Worm (Caenorhabditis elegans) whole organism, L2 larva: ENCODE results near the gene C30H6.9.

Source experiments
- C34F6.9 ChIP-seq: fragments of 150-350 bp; optimal IDR thresholded peaks from 2 replicates; lab custom pipeline; 2014; ENCODE audit warnings: missing biosample characterization, missing genetic modification characterization
- R02D3.7 ChIP-seq: fragments of 150-350 bp; optimal IDR thresholded peaks from 2 replicates; lab custom pipeline; 2014; ENCODE audit warnings: missing biosample characterization, missing genetic modification characterization
- Y55F3AM.14 ChIP-seq: fragments of 200-800 bp; sonication (Bioruptor generic); optimal IDR thresholded peaks from 2 replicates; lab custom pipeline; 2018; ENCODE audit warnings: mild to moderate bottlenecking, missing genetic modification characterization, missing compliant biosample characterization
- ZK546.5 ChIP-seq: sonication (generic microtip); optimal IDR thresholded peaks from 2 replicates; lab custom pipeline; 2017; ENCODE audit warnings: missing biosample characterization, missing genetic modification characterization
- aly-2 ChIP-seq: fragments of 150-350 bp; optimal IDR thresholded peaks from 2 replicates; lab custom pipeline; 2014; ENCODE audit warnings: missing biosample characterization, missing genetic modification characterization
- ceh-16 ChIP-seq: fragments of 150-350 bp; optimal IDR thresholded peaks from 2 replicates; lab custom pipeline; 2014; ENCODE audit warnings: missing biosample characterization, missing genetic modification characterization
- ceh-82 ChIP-seq: fragments of 150-350 bp; optimal IDR thresholded peaks from 2 replicates; lab custom pipeline; 2014; ENCODE audit warnings: missing biosample characterization, missing genetic modification characterization
- crh-2 ChIP-seq: sonication (generic microtip); optimal IDR thresholded peaks from 2 replicates; lab custom pipeline; 2017; ENCODE audit warnings: missing biosample characterization, missing genetic modification characterization
- dmd-4 ChIP-seq: sonication (generic microtip); optimal IDR thresholded peaks from 2 replicates; lab custom pipeline; 2017; ENCODE audit warnings: missing biosample characterization, missing genetic modification characterization
- egl-27 ChIP-seq: sonication (generic microtip); optimal IDR thresholded peaks from 3 replicates; lab custom pipeline; 2017; ENCODE audit warnings: missing biosample characterization, missing genetic modification reagents, missing genetic modification characterization
- elt-1 ChIP-seq: fragments of 150-350 bp; optimal IDR thresholded peaks from 2 replicates; lab custom pipeline; 2014; ENCODE audit warnings: missing biosample characterization, missing genetic modification characterization
- fos-1 ChIP-seq: fragments of 150-350 bp; optimal IDR thresholded peaks from 2 replicates; lab custom pipeline; 2014; ENCODE audit warnings: missing biosample characterization, missing genetic modification characterization
- lin-13 ChIP-seq: fragments of 150-350 bp; optimal IDR thresholded peaks from 2 replicates; lab custom pipeline; 2014; ENCODE audit warnings: missing biosample characterization, missing genetic modification reagents, missing genetic modification characterization
- lin-39 ChIP-seq: fragments of 150-350 bp; optimal IDR thresholded peaks from 2 replicates; lab custom pipeline; 2014; ENCODE audit warnings: missing biosample characterization, missing genetic modification reagents, missing genetic modification characterization
- lsy-2 ChIP-seq, 2 experiments: fragments of 150-350 bp in 1 of 2; sonication (generic microtip) in 1 of 2; optimal IDR thresholded peaks; 2 replicates each; lab custom pipeline; 2014 to 2017; ENCODE audit warnings: missing biosample characterization in 2 of 2, missing genetic modification characterization in 2 of 2
- mab-5 ChIP-seq: fragments of 150-350 bp; optimal IDR thresholded peaks from 2 replicates; lab custom pipeline; 2014; ENCODE audit warnings: missing biosample characterization, missing genetic modification characterization
- mdl-1 ChIP-seq, 2 experiments: fragments of 150-350 bp in 1 of 2; sonication (generic microtip) in 1 of 2; optimal IDR thresholded peaks; 2 replicates each; lab custom pipeline; 2017; ENCODE audit warnings: missing biosample characterization in 2 of 2, missing genetic modification characterization in 2 of 2
- nhr-11 ChIP-seq: fragments of 150-350 bp; optimal IDR thresholded peaks from 2 replicates; lab custom pipeline; 2014; ENCODE audit warnings: missing biosample characterization, missing genetic modification characterization
- nhr-12 ChIP-seq: fragments of 150-350 bp; optimal IDR thresholded peaks from 2 replicates; lab custom pipeline; 2014; ENCODE audit warnings: missing biosample characterization, missing genetic modification characterization
- nhr-129 ChIP-seq: fragments of 150-350 bp; optimal IDR thresholded peaks from 2 replicates; lab custom pipeline; 2014; ENCODE audit warnings: missing biosample characterization, missing genetic modification characterization
- nhr-21 ChIP-seq: fragments of 150-350 bp; optimal IDR thresholded peaks from 2 replicates; lab custom pipeline; 2014; ENCODE audit warnings: missing biosample characterization, missing genetic modification characterization
- nhr-23 ChIP-seq: fragments of 150-350 bp; optimal IDR thresholded peaks from 2 replicates; lab custom pipeline; 2014; ENCODE audit warnings: missing biosample characterization, missing genetic modification reagents, missing genetic modification characterization
- nhr-237 ChIP-seq: fragments of 150-350 bp; optimal IDR thresholded peaks from 2 replicates; lab custom pipeline; 2014; ENCODE audit warnings: missing biosample characterization, missing genetic modification characterization
- nhr-77 ChIP-seq: fragments of 150-350 bp; optimal IDR thresholded peaks from 2 replicates; lab custom pipeline; 2014; ENCODE audit warnings: missing biosample characterization, missing genetic modification characterization
- peb-1 ChIP-seq: fragments of 150-350 bp; optimal IDR thresholded peaks from 2 replicates; lab custom pipeline; 2014; ENCODE audit warnings: missing biosample characterization, missing genetic modification characterization
- skn-1 ChIP-seq: sonication (generic microtip); optimal IDR thresholded peaks from 2 replicates; lab custom pipeline; 2017; ENCODE audit warnings: missing biosample characterization, missing genetic modification characterization
- sma-3 ChIP-seq: sonication (generic microtip); optimal IDR thresholded peaks from 2 replicates; lab custom pipeline; 2016; ENCODE audit warnings: missing genetic modification reagents, missing genetic modification characterization, missing compliant biosample characterization
- unc-39 ChIP-seq: fragments of 150-350 bp; optimal IDR thresholded peaks from 2 replicates; lab custom pipeline; 2014; ENCODE audit warnings: missing biosample characterization, missing genetic modification characterization
- unc-62 ChIP-seq: fragments of 150-350 bp; optimal IDR thresholded peaks from 2 replicates; lab custom pipeline; 2014; ENCODE audit warnings: missing biosample characterization, missing genetic modification reagents, missing genetic modification characterization
- zag-1 ChIP-seq: fragments of 150-350 bp; optimal IDR thresholded peaks from 2 replicates; lab custom pipeline; 2014; ENCODE audit warnings: missing biosample characterization, missing genetic modification characterization
- ztf-11 ChIP-seq: sonication (generic microtip); optimal IDR thresholded peaks from 2 replicates; lab custom pipeline; 2017; ENCODE audit warnings: missing biosample characterization, missing genetic modification characterization
- ztf-4 ChIP-seq: fragments of 150-350 bp; optimal IDR thresholded peaks from 2 replicates; lab custom pipeline; 2014; ENCODE audit warnings: missing biosample characterization, missing genetic modification characterization

The C30H6.9 gene

DNA sequence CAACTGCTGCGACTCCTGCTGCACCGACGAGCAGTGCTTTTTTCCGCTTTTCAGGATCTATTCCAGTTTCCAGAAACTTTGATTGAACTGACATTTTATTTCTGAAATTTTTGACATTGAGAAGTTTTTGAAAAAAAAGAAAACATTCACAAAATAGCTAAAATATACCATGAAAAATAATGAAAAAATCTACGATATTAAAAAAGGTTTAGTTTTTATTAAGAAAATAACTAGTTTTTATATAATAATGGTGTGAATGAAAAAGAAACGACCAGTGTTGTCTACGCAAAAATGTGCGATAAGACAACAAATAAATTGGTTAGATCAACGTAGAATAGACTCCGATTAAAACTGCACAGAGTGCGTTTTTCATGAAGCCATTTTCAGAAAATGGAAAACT is 25.6 kb upstream of the C30H6.9 start, which contains the start of gene pmp-4:
TSS of gene pmp-4 (minus strand) at position 101 of the 400 bp plus-strand sequence.
- TF ChIP-seq nhr-21 (tag; lab: Kevin White, UChicago) (no peak), skn-1 (tag; lab: Kevin White, UChicago) (no peak), fos-1 (peak; percentile 10), mdl-1 (tag; optimal IDR thresholded peaks at IDR 0.05; lab: Kevin White, UChicago) (no peak)

DNA sequence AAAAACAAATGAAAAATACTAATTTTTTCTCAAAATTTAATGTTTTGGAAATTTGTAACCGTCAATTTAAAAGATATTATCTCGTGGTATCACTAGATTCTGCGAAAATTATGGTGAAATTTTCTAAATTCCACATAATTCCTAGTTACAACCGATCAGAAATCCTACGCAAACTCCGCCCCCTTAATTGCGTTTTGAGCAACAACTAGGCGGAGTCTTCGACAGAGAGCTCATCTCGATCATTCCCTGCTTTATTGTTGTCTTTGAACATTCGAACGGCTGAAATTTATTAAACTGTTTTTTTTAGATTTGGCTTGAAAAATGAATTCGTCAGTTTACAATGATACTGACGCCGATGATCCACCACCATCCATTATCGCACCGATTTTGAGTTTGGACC is 19.5 kb upstream of the C30H6.9 start, which contains the start of gene T02D1.4:
TSS of gene T02D1.4 (plus strand) at position 301 of the 400 bp plus-strand sequence.
- TF ChIP-seq fos-1 = no peak
- no peak for TF ChIP-seq mdl-1 (tag; optimal IDR thresholded peaks at IDR 0.05; lab: Kevin White, UChicago)
- TF ChIP-seq sma-3 (GFP tag; lab: Kevin White, UChicago) = no peak

DNA sequence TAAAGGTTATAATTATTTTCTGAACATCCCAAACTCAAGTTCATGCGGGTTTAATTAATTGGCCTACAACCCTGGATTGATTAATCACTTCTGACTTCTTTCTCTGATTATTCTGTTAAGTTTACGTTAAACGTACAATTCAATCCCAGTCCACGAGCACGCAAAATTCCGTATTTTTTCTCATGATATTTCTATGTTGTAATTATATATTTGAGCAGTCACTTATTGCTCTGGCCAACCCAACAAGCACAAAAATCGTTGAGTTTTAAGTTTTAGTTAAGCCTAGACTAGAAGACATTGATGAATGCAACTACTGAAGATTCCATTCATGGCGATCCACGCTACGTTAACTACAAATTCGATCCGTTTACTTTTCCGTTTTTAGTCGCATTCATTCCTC is 15.9 kb upstream of the C30H6.9 start, which contains the start of gene sru-15:
TSS of gene sru-15 (plus strand) at position 301 of the 400 bp plus-strand sequence.
- no peak for TF ChIP-seq nhr-23 (tag; lab: Kevin White, UChicago)
- no peak for TF ChIP-seq dmd-4
- no peak for TF ChIP-seq lsy-2 (tag; optimal IDR thresholded peaks at IDR 0.05; lab: Kevin White, UChicago)
- TF ChIP-seq nhr-12 (tag; lab: Kevin White, UChicago) = no peak
- TF ChIP-seq skn-1 (tag; lab: Kevin White, UChicago) = no peak
- no peak for TF ChIP-seq lin-39 (tag; lab: Kevin White, UChicago)
- TF ChIP-seq aly-2 (tag; lab: Kevin White, UChicago) = no peak
- TF ChIP-seq peb-1 (tag; lab: Kevin White, UChicago) = no peak
- no peak for TF ChIP-seq zag-1
- no peak for TF ChIP-seq nhr-129 (tag; lab: Kevin White, UChicago)
- TF ChIP-seq ceh-82 = no peak
- TF ChIP-seq C34F6.9 (tag; lab: Kevin White, UChicago) = no peak
- TF ChIP-seq ztf-4 (tag; lab: Kevin White, UChicago) = no peak
- no peak for TF ChIP-seq R02D3.7 (tag; lab: Kevin White, UChicago)
- TF ChIP-seq ceh-16 (tag; lab: Kevin White, UChicago) = no peak
- TF ChIP-seq fos-1 = no peak
- TF ChIP-seq nhr-237 (tag; lab: Kevin White, UChicago) = no peak
- no peak for TF ChIP-seq mdl-1 (tag; optimal IDR thresholded peaks at IDR 0.05; lab: Kevin White, UChicago)

DNA sequence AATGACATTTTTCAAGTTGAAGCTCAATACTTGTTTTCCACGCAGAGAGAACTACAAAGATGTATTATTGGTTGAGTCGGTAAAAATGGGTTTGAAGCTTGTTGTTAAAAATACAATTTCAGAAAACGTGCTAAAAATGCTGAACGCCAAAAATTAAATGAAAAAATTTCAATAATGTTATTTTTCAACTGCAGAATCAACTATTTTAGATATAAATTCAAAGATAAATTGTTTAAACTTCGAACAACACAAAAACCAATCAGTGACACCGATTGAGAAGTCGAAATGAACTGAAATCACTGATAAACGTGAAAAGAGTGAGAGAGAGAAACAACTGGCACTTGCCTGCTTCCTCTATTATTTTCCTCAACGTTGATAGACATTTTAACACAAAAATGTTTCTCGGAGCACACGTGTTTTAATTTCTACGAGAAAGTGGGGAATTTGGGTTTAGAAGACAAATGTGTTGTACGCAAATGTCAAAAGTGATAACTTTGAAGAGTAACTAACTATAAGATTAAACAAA is 7.5 kb upstream of the C30H6.9 start, which contains the start of gene T02D1.8:
TSS of gene T02D1.8 (minus strand) at position 51 of the 526 bp plus-strand sequence.
- peak; percentile 74 for TF ChIP-seq fos-1
- TF ChIP-seq lin-13 (GFP tag; lab: Kevin White, UChicago) = no peak
- no peak for TF ChIP-seq ceh-82
- TF ChIP-seq nhr-12 (tag; lab: Kevin White, UChicago) = no peak

DNA sequence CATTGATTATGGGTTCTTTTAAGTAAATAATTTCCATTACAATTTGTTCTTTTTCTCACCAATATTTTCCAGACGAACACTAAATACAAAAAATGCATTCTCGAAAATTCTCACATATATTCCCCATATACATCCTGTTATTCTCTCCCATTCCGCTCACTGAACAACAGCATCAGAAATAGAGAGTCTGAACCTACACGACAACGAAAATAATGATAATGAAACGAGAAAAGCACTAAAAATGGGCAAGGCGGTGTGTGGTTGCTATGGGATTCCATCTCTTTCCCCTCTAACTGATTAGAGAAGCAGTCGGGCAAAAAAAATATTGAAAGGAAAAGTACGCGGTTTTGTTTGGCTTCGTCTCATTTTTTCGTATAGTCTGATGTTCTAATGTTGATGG is 3.1 kb upstream of the C30H6.9 start, which contains the start of gene C30H6.12:
TSS of gene C30H6.12 (plus strand) at position 301 of the 400 bp plus-strand sequence.
- TF ChIP-seq mab-5 (no peak), ceh-16 (tag; lab: Kevin White, UChicago) (no peak), crh-2 (no peak), ztf-11 (no peak), nhr-23 (tag; lab: Kevin White, UChicago) (no peak), ceh-82 (no peak), lin-13 (GFP tag; lab: Kevin White, UChicago) (no peak), elt-1 (no peak), unc-62 (GFP tag; lab: Kevin White, UChicago) (no peak), egl-27 (tag; lab: Kevin White, UChicago) (no peak), sma-3 (GFP tag; lab: Kevin White, UChicago) (no peak), Y55F3AM.14 (GFP tag; lab: Kevin White, UChicago) (no peak), nhr-77 (no peak)

DNA sequence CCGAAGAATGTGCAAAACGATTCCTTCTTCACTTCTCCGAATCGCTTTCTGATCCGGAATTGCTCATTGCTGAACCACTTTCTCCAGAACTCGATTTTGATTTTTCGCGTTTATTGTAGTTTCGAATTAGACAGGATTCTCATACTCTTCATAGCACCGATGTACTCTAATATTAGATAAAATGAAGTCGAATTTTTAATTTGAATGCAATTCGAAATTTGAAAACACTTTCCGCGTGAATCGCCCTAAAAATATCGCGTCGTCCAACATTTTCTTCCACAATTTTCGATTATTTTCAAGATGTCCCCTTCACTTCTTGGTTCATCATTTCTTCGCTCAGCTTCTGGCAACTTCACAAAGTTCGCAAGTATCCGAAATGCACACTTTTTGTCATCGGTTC is 2.1 kb upstream of the C30H6.9 start, which contains the start of gene C30H6.8:
TSS of gene C30H6.8 (plus strand) at position 301 of the 400 bp plus-strand sequence.
- no peak for TF ChIP-seq nhr-21 (tag; lab: Kevin White, UChicago)
- no peak for TF ChIP-seq ZK546.5
- TF ChIP-seq zag-1 = no peak
- TF ChIP-seq dmd-4 = no peak
- no peak for TF ChIP-seq unc-39 (tag; lab: Kevin White, UChicago)
- no peak for TF ChIP-seq nhr-11 (tag; lab: Kevin White, UChicago)
- TF ChIP-seq ztf-11 = no peak
- no peak for TF ChIP-seq nhr-129 (tag; lab: Kevin White, UChicago)
- no peak for TF ChIP-seq nhr-237 (tag; lab: Kevin White, UChicago)
